Worm (Caenorhabditis elegans): ENCODE results near the gene chil-22.

Gene chil-22

DNA sequence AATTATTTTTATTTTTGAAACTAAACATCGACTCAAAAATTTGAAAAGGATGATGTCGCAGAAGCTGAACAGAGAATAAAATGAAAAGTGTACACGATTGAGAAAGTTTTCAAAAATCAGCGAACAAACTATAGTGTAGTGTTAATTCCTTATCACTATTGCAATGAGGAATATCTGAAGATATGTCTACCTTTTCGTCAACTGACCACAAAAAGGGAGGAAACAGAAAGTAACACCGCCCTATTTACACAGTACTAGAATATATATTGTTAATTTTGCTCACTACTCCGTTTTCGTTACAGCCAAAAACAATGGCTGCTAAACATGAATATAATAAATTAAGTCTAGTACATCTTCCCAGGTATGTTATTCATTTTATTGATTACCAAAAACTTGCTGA lies 18.0 kb downstream of the chil-22 start, which contains the start of gene chil-18:
Gene chil-18, plus strand, starts transcription at position 301 of the 400 bp plus-strand sequence.
- TF ChIP-seq nhr-12 (tag; optimal IDR thresholded peaks at IDR 0.05) (no peak), mab-5 (tag; optimal IDR thresholded peaks at IDR 0.05) (no peak)

DNA sequence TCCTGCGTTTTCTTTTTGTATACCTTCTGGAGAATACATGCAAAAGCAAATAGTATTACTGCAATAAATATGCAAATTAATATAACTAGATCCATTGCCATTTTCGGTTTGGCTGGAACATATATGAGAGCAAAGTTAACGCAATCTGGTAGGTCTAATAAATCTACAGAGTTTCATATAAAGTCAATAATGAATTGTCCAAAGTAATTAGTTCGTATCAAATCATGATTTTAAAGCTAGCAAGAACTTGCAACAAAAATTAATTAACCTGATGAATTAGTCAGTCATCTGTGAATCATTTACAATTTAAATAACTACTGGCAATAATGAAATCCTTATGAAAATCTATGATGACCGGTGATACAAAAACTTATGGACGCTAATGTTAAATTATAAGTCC lies 20.6 kb downstream of the chil-22 start, which contains the start of gene R09D1.13:
Gene R09D1.13, minus strand, starts transcription at position 101 of the 400 bp plus-strand sequence.
- TF ChIP-seq unc-62 (GFP tag; optimal IDR thresholded peaks at IDR 0.05): no peak
- no peak for TF ChIP-seq lin-11 (tag; optimal IDR thresholded peaks at IDR 0.05)
- no peak for TF ChIP-seq lsy-2 (tag; optimal IDR thresholded peaks at IDR 0.05)
- TF ChIP-seq blmp-1 (tag; optimal IDR thresholded peaks at IDR 0.05; ENCODE audit: insufficient read depth): no peak
- no peak for TF ChIP-seq snpc-4 (tag; optimal IDR thresholded peaks at IDR 0.05)
- no peak for TF ChIP-seq nhr-77 (tag; optimal IDR thresholded peaks at IDR 0.05)
- no peak for TF ChIP-seq ZK546.5 (tag; optimal IDR thresholded peaks at IDR 0.05)
- TF ChIP-seq ztf-4 (tag; optimal IDR thresholded peaks at IDR 0.05): no peak

- TF ChIP-seq ztf-11 (tag; optimal IDR thresholded peaks at IDR 0.05) (no peak), C34F6.9 (tag; optimal IDR thresholded peaks at IDR 0.05) (no peak), sma-9 (GFP tag; optimal IDR thresholded peaks at IDR 0.05) (no peak), sma-9 (tag; optimal IDR thresholded peaks at IDR 0.05) (no peak), crh-2 (tag; optimal IDR thresholded peaks at IDR 0.05) (no peak), lin-11 (tag; optimal IDR thresholded peaks at IDR 0.05) (no peak), unc-55 (GFP tag; optimal IDR thresholded peaks at IDR 0.05) (no peak), skn-1 (tag; optimal IDR thresholded peaks at IDR 0.05) (no peak), ztf-4 (tag; optimal IDR thresholded peaks at IDR 0.05) (no peak), elt-3 (tag; optimal IDR thresholded peaks at IDR 0.05) (no peak), zag-1 (tag; optimal IDR thresholded peaks at IDR 0.05) (no peak), egl-27 (tag; optimal IDR thresholded peaks at IDR 0.05) (no peak), lsy-2 (tag; optimal IDR thresholded peaks at IDR 0.05) (no peak), nhr-237 (tag; optimal IDR thresholded peaks at IDR 0.05) (no peak), nhr-129 (tag; optimal IDR thresholded peaks at IDR 0.05) (no peak), sma-3 (GFP tag; optimal IDR thresholded peaks at IDR 0.05) (no peak), blmp-1 (tag; optimal IDR thresholded peaks at IDR 0.05; ENCODE audit: insufficient read depth) (no peak)
Measured at ce11 chrII:9443522-9443921, 22.5 kb downstream of the chil-22 start, which contains the start of gene chil-15. TSS of gene chil-15 (minus strand) at chrII:9443622.

- TF ChIP-seq ceh-16 (tag; optimal IDR thresholded peaks at IDR 0.05) (no peak), ZK546.5 (tag; optimal IDR thresholded peaks at IDR 0.05) (no peak), elt-1 (tag; optimal IDR thresholded peaks at IDR 0.05) (no peak)
Measured at ce11 chrII:9441838-9442237, 24.2 kb downstream of the chil-22 start, which contains the start of gene chil-16. TSS of gene chil-16 (minus strand) at chrII:9441938.

DNA sequence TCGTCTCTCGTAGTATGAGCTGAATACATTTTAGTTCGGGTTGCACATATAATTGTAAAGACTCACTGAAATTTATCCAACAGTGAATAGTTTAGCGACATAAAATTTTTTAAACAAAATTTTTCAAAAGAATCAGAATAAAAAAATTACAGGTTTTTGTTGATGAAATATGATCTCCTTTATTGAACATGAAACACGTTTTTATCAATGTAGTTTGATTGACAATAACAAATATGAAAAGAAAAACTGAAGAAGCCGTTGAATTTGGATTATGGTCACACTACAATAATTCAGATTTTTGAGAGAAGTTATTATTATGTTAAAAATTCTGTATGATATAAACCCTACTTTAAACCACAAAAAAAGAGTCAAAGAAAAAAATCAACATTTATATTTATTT lies 25.9 kb downstream of the chil-22 start, which contains the start of gene chil-17:
Gene chil-17, minus strand, starts transcription at position 101 of the 400 bp plus-strand sequence.
- TF ChIP-seq elt-3 (tag; optimal IDR thresholded peaks at IDR 0.05) (no peak), nhr-11 (tag; optimal IDR thresholded peaks at IDR 0.05) (no peak), sem-4 (tag; optimal IDR thresholded peaks at IDR 0.05) (no peak), mab-5 (tag; optimal IDR thresholded peaks at IDR 0.05) (no peak), lin-13 (GFP tag; optimal IDR thresholded peaks at IDR 0.05) (no peak), lsy-2 (tag; optimal IDR thresholded peaks at IDR 0.05) (no peak), snpc-4 (tag; optimal IDR thresholded peaks at IDR 0.05) (no peak)

- no peak for TF ChIP-seq sem-4 (tag; optimal IDR thresholded peaks at IDR 0.05)
- no peak for TF ChIP-seq mbf-1 (tag; optimal IDR thresholded peaks at IDR 0.05)
- no peak for TF ChIP-seq ztf-4 (tag; optimal IDR thresholded peaks at IDR 0.05)
- TF ChIP-seq ztf-11 (tag; optimal IDR thresholded peaks at IDR 0.05): no peak
- no peak for TF ChIP-seq ztf-1 (GFP tag; conservative IDR thresholded peaks at IDR 0.05)
- TF ChIP-seq sma-9 (GFP tag; optimal IDR thresholded peaks at IDR 0.05): no peak
- no peak for TF ChIP-seq sma-9 (tag; optimal IDR thresholded peaks at IDR 0.05)
- no peak for TF ChIP-seq unc-62 (GFP tag; optimal IDR thresholded peaks at IDR 0.05)
- TF ChIP-seq dmd-4 (tag; optimal IDR thresholded peaks at IDR 0.05): no peak
- TF ChIP-seq nhr-6 (tag; optimal IDR thresholded peaks at IDR 0.05): no peak
- no peak for TF ChIP-seq blmp-1 (tag; optimal IDR thresholded peaks at IDR 0.05; ENCODE audit: insufficient read depth)
- no peak for TF ChIP-seq C34F6.9 (tag; optimal IDR thresholded peaks at IDR 0.05)
- TF ChIP-seq egl-27 (tag; optimal IDR thresholded peaks at IDR 0.05): no peak
Measured at ce11 chrII:9438853-9439252, 27.1 kb downstream of the chil-22 start.

All from whole organism, L2 larva.